Worm (Caenorhabditis elegans): ENCODE measurements around the gene K11D12.12.

K11D12.12 gene

DNA sequence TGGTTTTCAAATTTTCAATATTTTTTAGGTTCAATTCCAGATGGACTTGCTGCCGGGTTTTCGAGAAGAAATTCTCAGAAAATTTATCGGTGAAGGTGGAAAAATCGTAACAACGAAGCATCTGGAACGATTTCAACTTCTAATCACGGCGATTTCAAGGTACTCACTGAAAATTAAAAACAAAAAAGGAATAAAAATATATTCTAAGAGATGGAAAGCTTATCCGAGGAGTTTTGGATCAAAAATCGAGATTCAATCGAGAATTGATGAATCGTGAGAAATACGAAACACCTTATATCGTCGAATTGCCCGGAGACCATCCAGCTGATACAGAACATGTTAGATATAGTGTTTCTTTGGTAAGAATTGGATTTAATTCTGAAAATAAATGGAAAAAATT is at the start of gene K11D12.12:
TSS of gene K11D12.12 (plus strand) at position 29 of the 400 bp plus-strand sequence.
- no peak for TF ChIP-seq zip-2 (tag; optimal IDR thresholded peaks at IDR 0.05)
- no peak for TF ChIP-seq nhr-41 (GFP tag; IDR thresholded peaks at IDR 0.05)
- no peak for TF ChIP-seq D1046.2 (GFP tag; IDR thresholded peaks at IDR 0.05)
- no peak for TF ChIP-seq ceh-32 (tag; optimal IDR thresholded peaks at IDR 0.05; ENCODE audit: poor library complexity)
- no peak for TF ChIP-seq gei-8 (GFP tag; optimal IDR thresholded peaks at IDR 0.05)
- TF ChIP-seq lin-15B (tag; optimal IDR thresholded peaks at IDR 0.05): no peak
- TF ChIP-seq lin-39 (tag; optimal IDR thresholded peaks at IDR 0.05): no peak
- no peak for TF ChIP-seq sdz-12 (GFP tag; optimal IDR thresholded peaks at IDR 0.05)
- no peak for TF ChIP-seq ZK337.2 (GFP tag; IDR thresholded peaks at IDR 0.05)
- TF ChIP-seq ctbp-1 (GFP tag; IDR thresholded peaks at IDR 0.05): no peak
- no peak for TF ChIP-seq unc-130 (GFP tag; optimal IDR thresholded peaks at IDR 0.05)
- no peak for TF ChIP-seq attf-4 (tag; optimal IDR thresholded peaks at IDR 0.05)
- no peak for TF ChIP-seq rbr-2 (tag; optimal IDR thresholded peaks at IDR 0.05)
- TF ChIP-seq hif-1 (tag; optimal IDR thresholded peaks at IDR 0.05): no peak
- TF ChIP-seq ceh-82 (tag; optimal IDR thresholded peaks at IDR 0.05): no peak
- no peak for TF ChIP-seq Y5F2A.4 (GFP tag; optimal IDR thresholded peaks at IDR 0.05)
- no peak for TF ChIP-seq nhr-10 (tag; optimal IDR thresholded peaks at IDR 0.05)
- TF ChIP-seq set-16 (GFP tag; IDR thresholded peaks at IDR 0.05): no peak
- TF ChIP-seq daf-16 (GFP tag; optimal IDR thresholded peaks at IDR 0.05): no peak
- TF ChIP-seq daf-16 (tag; optimal IDR thresholded peaks at IDR 0.05): no peak

- TF ChIP-seq tag-97 (GFP tag; IDR thresholded peaks at IDR 0.05) (no peak), hlh-11 (tag; optimal IDR thresholded peaks at IDR 0.05) (peak; percentile 54), nhr-237 (tag; optimal IDR thresholded peaks at IDR 0.05) (no peak), dmd-6 (GFP tag; IDR thresholded peaks at IDR 0.05) (peak; percentile 66), daf-19 (GFP tag; conservative IDR thresholded peaks at IDR 0.05) (no peak), sdz-12 (GFP tag; optimal IDR thresholded peaks at IDR 0.05) (no peak), nhr-77 (tag; optimal IDR thresholded peaks at IDR 0.05) (peak; percentile 63), nhr-41 (GFP tag; IDR thresholded peaks at IDR 0.05) (no peak), F26F4.8 (GFP tag; conservative IDR thresholded peaks at IDR 0.05) (no peak), aha-1 (tag) (no peak), unc-62 (GFP tag; optimal IDR thresholded peaks at IDR 0.05 in 1 of 2) (peak in 1 of 2 experiments; percentile 88), unc-62 (tag; optimal IDR thresholded peaks at IDR 0.05) (no peak), F49E8.2 (tag; optimal IDR thresholded peaks at IDR 0.05; ENCODE audit: borderline replicate concordance) (no peak), spr-1 (tag; optimal IDR thresholded peaks at IDR 0.05) (no peak), cey-2 (tag; optimal IDR thresholded peaks at IDR 0.05; ENCODE audit: borderline replicate concordance, insufficient read depth) (no peak), ctbp-1 (GFP tag; IDR thresholded peaks at IDR 0.05) (no peak), lin-13 (GFP tag; optimal IDR thresholded peaks at IDR 0.05) (no peak), ztf-11 (tag; optimal IDR thresholded peaks at IDR 0.05) (no peak), aly-2 (tag; optimal IDR thresholded peaks at IDR 0.05) (no peak), jun-1 (tag; optimal IDR thresholded peaks at IDR 0.05) (no peak), nhr-28 (tag; optimal IDR thresholded peaks at IDR 0.05) (peak; percentile 53), F10B5.3 (tag; optimal IDR thresholded peaks at IDR 0.05) (no peak), T26A8.4 (GFP tag; IDR thresholded peaks at IDR 0.05) (no peak), nhr-48 (tag; optimal IDR thresholded peaks at IDR 0.05) (no peak), nhr-42 (GFP tag; IDR thresholded peaks at IDR 0.05) (no peak), lir-3 (tag; optimal IDR thresholded peaks at IDR 0.05) (no peak), spr-3 (GFP tag; optimal IDR thresholded peaks at IDR 0.05) (no peak), zip-2 (tag; optimal IDR thresholded peaks at IDR 0.05) (no peak), pqm-1 (tag; optimal IDR thresholded peaks at IDR 0.05) (peak; percentile 68), set-16 (GFP tag; IDR thresholded peaks at IDR 0.05) (no peak), daf-16 (GFP tag; optimal IDR thresholded peaks at IDR 0.05) (no peak), daf-16 (tag; optimal IDR thresholded peaks at IDR 0.05) (peak; percentile 61), hmg-1.1 (GFP tag; IDR thresholded peaks at IDR 0.05) (no peak), fkh-10 (GFP tag; optimal IDR thresholded peaks at IDR 0.05) (no peak), R02D3.7 (tag; optimal IDR thresholded peaks at IDR 0.05) (no peak), pha-4 (GFP tag; IDR thresholded peaks at IDR 0.05) (no peak), pha-4 (tag; optimal IDR thresholded peaks at IDR 0.05) (no peak), php-3 (GFP tag; IDR thresholded peaks at IDR 0.05) (peak; percentile 20; the same call in 1 of the 2 replicates)
Observed at ce11 chrV:5012193-5012853, 39.7 kb upstream of the K11D12.12 start, which contains the start of gene srr-6. TSS of gene srr-6 (plus strand) at chrV:5012803.
